Fruit fly (Drosophila melanogaster): ENCODE results near the gene Mst87F.

Gene Mst87F

DNA sequence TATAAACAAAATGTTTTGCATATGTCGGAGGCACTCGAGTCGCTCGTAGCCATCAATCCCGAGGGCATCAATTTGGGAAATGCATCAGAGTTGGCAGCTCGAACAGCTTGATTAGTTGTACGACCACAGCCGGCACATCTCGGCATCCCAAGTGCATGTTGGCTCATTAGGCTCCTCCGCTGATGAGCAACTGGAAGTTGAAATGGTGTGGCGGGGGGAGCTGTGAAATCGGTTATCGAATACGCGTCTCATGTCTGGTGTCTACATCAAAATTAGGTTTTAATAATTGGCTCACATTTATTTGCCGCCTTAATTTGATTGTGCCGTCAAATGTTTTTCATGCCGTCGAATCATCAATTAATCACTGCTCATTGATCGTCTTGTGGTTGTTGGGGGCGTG, 31.4 kb upstream of the Mst87F start:
- TF ChIP-seq CG32121 (GFP tag; IDR thresholded peaks at IDR 0.05), result no peak
- TF ChIP-seq CG14655 (GFP tag; optimal IDR thresholded peaks at IDR 0.05), result no peak
- TF ChIP-seq Ets98B (GFP tag; IDR thresholded peaks at IDR 0.05), result no peak
- no peak for TF ChIP-seq D1 (tag; optimal IDR thresholded peaks at IDR 0.05)
- TF ChIP-seq CG13204 (GFP tag; optimal IDR thresholded peaks at IDR 0.05), result no peak
- no peak for TF ChIP-seq CG9948 (tag; optimal IDR thresholded peaks at IDR 0.05)
- TF ChIP-seq Pif1A (GFP tag; optimal IDR thresholded peaks at IDR 0.05), result no peak
- no peak for TF ChIP-seq CG17806 (tag; optimal IDR thresholded peaks at IDR 0.05)
- no peak for TF ChIP-seq CG10348 (GFP tag; IDR thresholded peaks at IDR 0.05)
- TF ChIP-seq CG4496 (GFP tag; IDR thresholded peaks at IDR 0.05), result no peak

DNA sequence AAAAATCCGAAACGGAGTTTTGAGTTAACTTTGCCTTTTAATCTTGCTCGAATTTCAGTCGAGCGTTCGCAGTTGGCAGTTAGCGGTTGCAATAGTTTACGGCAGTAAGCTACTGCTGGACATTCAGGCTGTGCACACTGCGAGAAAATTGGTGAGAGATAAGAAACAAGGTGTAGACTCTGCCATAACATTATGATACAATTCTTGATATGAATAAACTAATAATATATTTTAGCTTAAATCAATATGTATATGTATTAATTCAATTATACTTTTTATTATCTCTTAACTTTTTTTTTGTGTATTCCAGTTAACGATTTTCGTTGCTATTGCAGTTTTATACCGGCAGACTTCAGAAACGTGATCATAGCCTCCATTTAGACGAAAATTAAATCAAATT, 29.5 kb upstream of the Mst87F start:
- peak; percentile 32 for TF ChIP-seq CG17806 (tag; optimal IDR thresholded peaks at IDR 0.05)
- peak; percentile 42 for TF ChIP-seq Pif1B (GFP tag; optimal IDR thresholded peaks at IDR 0.05)
- peak; percentile 79 for TF ChIP-seq fd96Ca (GFP tag; IDR thresholded peaks at IDR 0.05)
- TF ChIP-seq D1 (tag; optimal IDR thresholded peaks at IDR 0.05), result no peak
- TF ChIP-seq CG8301 (tag; optimal IDR thresholded peaks at IDR 0.05), result peak; percentile 57
- TF ChIP-seq CG13204 (GFP tag; optimal IDR thresholded peaks at IDR 0.05), result no peak
- TF ChIP-seq rn (GFP tag; IDR thresholded peaks at IDR 0.05), result peak; percentile 52
- TF ChIP-seq gl (tag; optimal IDR thresholded peaks at IDR 0.05), result no peak
- peak; percentile 77 for TF ChIP-seq CG4496 (GFP tag; IDR thresholded peaks at IDR 0.05)
- TF ChIP-seq CG10348 (GFP tag; IDR thresholded peaks at IDR 0.05), result 0 out of 2 replicates have a peak, but pooled peaks have one; percentile 23
- TF ChIP-seq CG8159 (tag; optimal IDR thresholded peaks at IDR 0.05), result peak; percentile 47
- no peak for TF ChIP-seq EcR (GFP tag; optimal IDR thresholded peaks at IDR 0.05)
- TF ChIP-seq CG14655 (GFP tag; optimal IDR thresholded peaks at IDR 0.05), result peak; percentile 54
- peak; percentile 40 for TF ChIP-seq CG9948 (tag; optimal IDR thresholded peaks at IDR 0.05)
- TF ChIP-seq CG15710 (tag; optimal IDR thresholded peaks at IDR 0.05), result peak; percentile 46
- TF ChIP-seq Snoo (tag; optimal IDR thresholded peaks at IDR 0.05), result no peak
- peak; percentile 86 for TF ChIP-seq Ets98B (GFP tag; IDR thresholded peaks at IDR 0.05)
- TF ChIP-seq CG12605 (GFP tag; IDR thresholded peaks at IDR 0.05), result peak; percentile 57
- TF ChIP-seq CG32121 (GFP tag; IDR thresholded peaks at IDR 0.05), result peak; percentile 90
- no peak for TF ChIP-seq CG34367 (tag; optimal IDR thresholded peaks at IDR 0.05)
- peak; percentile 50 for TF ChIP-seq Pif1A (GFP tag; optimal IDR thresholded peaks at IDR 0.05)

DNA sequence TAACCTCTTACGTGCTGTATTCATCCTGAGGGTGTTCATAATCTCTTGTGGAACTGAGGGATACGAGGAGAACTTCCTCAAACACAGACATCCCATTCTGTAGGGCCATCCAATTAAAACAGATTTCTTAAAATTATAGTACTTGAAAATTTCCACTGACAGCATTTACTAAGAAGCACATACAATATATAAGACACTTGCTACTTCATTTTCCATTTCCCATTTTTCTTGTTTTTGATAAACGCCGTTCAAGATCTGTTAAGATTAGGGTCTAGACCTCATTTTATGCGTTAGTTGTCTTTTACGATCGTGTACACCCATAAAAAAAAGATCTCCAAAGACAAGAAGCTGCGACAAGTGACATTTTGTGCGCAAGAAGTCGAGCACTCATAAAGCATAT, 27.5 kb upstream of the Mst87F start, which contains the start of gene CG14362:
Gene CG14362 (minus strand): TSS at position 101 of the 400 bp plus-strand sequence.
- TF ChIP-seq rn (GFP tag; IDR thresholded peaks at IDR 0.05) (no peak), fd96Ca (GFP tag; IDR thresholded peaks at IDR 0.05) (no peak), CG12605 (GFP tag; IDR thresholded peaks at IDR 0.05) (no peak), CG13204 (GFP tag; optimal IDR thresholded peaks at IDR 0.05) (no peak), CG8159 (tag; optimal IDR thresholded peaks at IDR 0.05) (no peak), D1 (tag; optimal IDR thresholded peaks at IDR 0.05) (no peak), CG9948 (tag; optimal IDR thresholded peaks at IDR 0.05) (no peak), CG4496 (GFP tag; IDR thresholded peaks at IDR 0.05) (no peak), CG15710 (tag; optimal IDR thresholded peaks at IDR 0.05) (no peak), gl (tag; optimal IDR thresholded peaks at IDR 0.05) (no peak), CG34367 (tag; optimal IDR thresholded peaks at IDR 0.05) (no peak), CG32121 (GFP tag; IDR thresholded peaks at IDR 0.05) (no peak), Snoo (tag; optimal IDR thresholded peaks at IDR 0.05) (no peak), CG14655 (GFP tag; optimal IDR thresholded peaks at IDR 0.05) (no peak), Pif1A (GFP tag; optimal IDR thresholded peaks at IDR 0.05) (no peak), Pif1B (GFP tag; optimal IDR thresholded peaks at IDR 0.05) (no peak), CG10348 (GFP tag; IDR thresholded peaks at IDR 0.05) (no peak), CG8301 (tag; optimal IDR thresholded peaks at IDR 0.05) (no peak)

DNA sequence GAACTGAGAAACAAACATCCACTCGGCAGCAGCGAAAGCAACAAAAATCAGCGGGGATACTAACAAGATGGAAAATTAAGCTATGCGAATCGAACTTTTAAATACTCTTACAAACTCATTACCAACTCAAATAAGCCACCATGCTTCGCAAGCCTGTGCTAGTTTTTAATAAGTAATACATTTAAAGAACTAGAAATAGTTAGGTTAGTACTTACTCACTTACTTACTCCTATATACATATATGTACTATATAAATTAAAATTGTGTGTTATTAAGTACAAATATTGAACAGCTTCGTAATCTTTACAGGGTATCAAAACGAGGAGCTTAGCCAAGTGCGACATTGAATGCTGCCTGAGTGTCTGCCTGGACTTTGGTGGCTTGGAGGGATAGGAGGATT, 23.2 kb upstream of the Mst87F start:
- TF ChIP-seq fd96Ca (GFP tag; IDR thresholded peaks at IDR 0.05), result no peak
- TF ChIP-seq CG8301 (tag; optimal IDR thresholded peaks at IDR 0.05), result peak; percentile 11
- TF ChIP-seq CG32121 (GFP tag; IDR thresholded peaks at IDR 0.05), result no peak
- no peak for TF ChIP-seq CG13204 (GFP tag; optimal IDR thresholded peaks at IDR 0.05)
- TF ChIP-seq CG10348 (GFP tag; IDR thresholded peaks at IDR 0.05), result no peak
- no peak for TF ChIP-seq Ets98B (GFP tag; IDR thresholded peaks at IDR 0.05)
- peak; percentile 41 for TF ChIP-seq CG9948 (tag; optimal IDR thresholded peaks at IDR 0.05)
- peak; percentile 55 for TF ChIP-seq CG14655 (GFP tag; optimal IDR thresholded peaks at IDR 0.05)
- TF ChIP-seq gl (tag; optimal IDR thresholded peaks at IDR 0.05), result peak; percentile 5
- TF ChIP-seq rn (GFP tag; IDR thresholded peaks at IDR 0.05), result no peak
- TF ChIP-seq Pif1A (GFP tag; optimal IDR thresholded peaks at IDR 0.05), result no peak
- peak; percentile 61 for TF ChIP-seq CG15710 (tag; optimal IDR thresholded peaks at IDR 0.05)
- peak; percentile 26 for TF ChIP-seq Snoo (tag; optimal IDR thresholded peaks at IDR 0.05)
- no peak for TF ChIP-seq EcR (GFP tag; optimal IDR thresholded peaks at IDR 0.05)
- no peak for TF ChIP-seq CG34367 (tag; optimal IDR thresholded peaks at IDR 0.05)
- TF ChIP-seq CG4496 (GFP tag; IDR thresholded peaks at IDR 0.05), result no peak
- TF ChIP-seq CG12605 (GFP tag; IDR thresholded peaks at IDR 0.05), result no peak
- peak; percentile 11 for TF ChIP-seq D1 (tag; optimal IDR thresholded peaks at IDR 0.05)
- TF ChIP-seq Pif1B (GFP tag; optimal IDR thresholded peaks at IDR 0.05), result no peak
- peak; percentile 27 for TF ChIP-seq CG17806 (tag; optimal IDR thresholded peaks at IDR 0.05)
- peak; percentile 61 for TF ChIP-seq CG8159 (tag; optimal IDR thresholded peaks at IDR 0.05)

DNA sequence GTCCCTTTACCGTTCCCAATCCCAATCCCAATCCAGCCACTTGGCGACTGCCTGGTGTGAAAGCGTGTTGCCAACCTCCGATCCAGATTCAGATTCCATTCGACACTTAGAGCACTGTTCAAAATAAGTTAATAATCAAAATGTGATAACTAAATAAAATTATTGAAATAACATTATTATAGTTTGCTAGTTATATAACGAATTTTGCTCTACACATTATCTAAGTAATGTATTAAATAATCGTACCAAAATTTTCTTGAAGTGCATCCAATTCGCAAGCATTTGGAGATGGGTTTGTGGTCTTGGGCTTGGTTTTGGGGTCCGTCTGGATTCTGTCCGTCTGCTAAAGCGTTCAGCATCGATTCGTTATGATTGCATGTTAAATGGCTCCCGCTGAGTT, 21.5 kb upstream of the Mst87F start:
- TF ChIP-seq CG8159 (tag; optimal IDR thresholded peaks at IDR 0.05), result peak; percentile 80
- TF ChIP-seq Pif1A (GFP tag; optimal IDR thresholded peaks at IDR 0.05), result peak; percentile 38
- peak; percentile 76 for TF ChIP-seq CG9948 (tag; optimal IDR thresholded peaks at IDR 0.05)
- peak; percentile 33; the same call in 1 of the 2 replicates for TF ChIP-seq CG12605 (GFP tag; IDR thresholded peaks at IDR 0.05)
- peak; percentile 53 for TF ChIP-seq D1 (tag; optimal IDR thresholded peaks at IDR 0.05)
- peak; percentile 34 for TF ChIP-seq gl (tag; optimal IDR thresholded peaks at IDR 0.05)
- no peak for TF ChIP-seq CG32121 (GFP tag; IDR thresholded peaks at IDR 0.05)
- no peak for TF ChIP-seq rn (GFP tag; IDR thresholded peaks at IDR 0.05)
- peak; percentile 63 for TF ChIP-seq CG14655 (GFP tag; optimal IDR thresholded peaks at IDR 0.05)
- TF ChIP-seq Snoo (tag; optimal IDR thresholded peaks at IDR 0.05), result peak; percentile 64
- TF ChIP-seq CG17806 (tag; optimal IDR thresholded peaks at IDR 0.05), result peak; percentile 82
- peak; percentile 73 for TF ChIP-seq CG34367 (tag; optimal IDR thresholded peaks at IDR 0.05)
- no peak for TF ChIP-seq Ets98B (GFP tag; IDR thresholded peaks at IDR 0.05)
- peak; percentile 75 for TF ChIP-seq CG15710 (tag; optimal IDR thresholded peaks at IDR 0.05)
- peak; percentile 48 for TF ChIP-seq CG8301 (tag; optimal IDR thresholded peaks at IDR 0.05)
- TF ChIP-seq EcR (GFP tag; optimal IDR thresholded peaks at IDR 0.05), result no peak
- no peak for TF ChIP-seq CG10348 (GFP tag; IDR thresholded peaks at IDR 0.05)
- peak; percentile 22 for TF ChIP-seq CG13204 (GFP tag; optimal IDR thresholded peaks at IDR 0.05)
- TF ChIP-seq Pif1B (GFP tag; optimal IDR thresholded peaks at IDR 0.05), result peak; percentile 65
